Fruit fly (Drosophila melanogaster) whole organism, embryonic: Measurements from ENCODE around the gene DCTN6-p27.

Experiments used
- Atf3 ChIP-seq: fragments of 200-800 bp; sonication (Bioruptor generic); optimal IDR thresholded peaks from 3 replicates; lab custom pipeline; 2016; ENCODE audit warnings: missing biosample characterization, missing genetic modification characterization
- CG11723 ChIP-seq: fragments of 200-800 bp; sonication (Bioruptor generic); optimal IDR thresholded peaks from 2 replicates; lab custom pipeline; 2017; ENCODE audit warnings: missing biosample characterization, mild to moderate bottlenecking, missing genetic modification characterization
- CG12299 ChIP-seq: fragments of 200-800 bp; sonication (Bioruptor generic); optimal IDR thresholded peaks from 2 replicates; lab custom pipeline; 2018; ENCODE audit warnings: missing biosample characterization, mild to moderate bottlenecking, missing genetic modification characterization
- CG1233 ChIP-seq: fragments of 200-800 bp; sonication (Bioruptor generic); optimal IDR thresholded peaks from 4 replicates; lab custom pipeline; 2018; ENCODE audit warnings: missing biosample characterization, mild to moderate bottlenecking, missing genetic modification characterization
- CG12769 ChIP-seq: fragments of 200-800 bp; sonication (Bioruptor generic); optimal IDR thresholded peaks from 2 replicates; lab custom pipeline; 2019; ENCODE audit warnings: missing biosample characterization, mild to moderate bottlenecking, missing genetic modification characterization, moderate library complexity
- CG13894 ChIP-seq: fragments of 200-800 bp; sonication (Bioruptor generic); optimal IDR thresholded peaks from 3 replicates; lab custom pipeline; 2018; ENCODE audit warnings: missing biosample characterization, mild to moderate bottlenecking, missing genetic modification characterization, moderate library complexity
- CG14710 ChIP-seq: fragments of 200-800 bp; sonication (Bioruptor generic); optimal IDR thresholded peaks from 3 replicates; lab custom pipeline; 2019; ENCODE audit warnings: missing biosample characterization, mild to moderate bottlenecking, missing genetic modification characterization, moderate library complexity
- CG16813 ChIP-seq: fragments of 200-800 bp; sonication (Bioruptor generic); IDR thresholded peaks from 3 replicates; pipeline ENCODE4 v1.3.6; 2022; ENCODE audit warnings: missing biosample characterization, missing genetic modification characterization; ENCODE audit not compliant: partially characterized antibody
- CG17829 ChIP-seq: fragments of 200-800 bp; optimal IDR thresholded peaks from 2 replicates; lab custom pipeline; 2019; ENCODE audit warnings: missing biosample characterization, mild to moderate bottlenecking, missing genetic modification characterization, moderate library complexity
- CG4404 ChIP-seq: fragments of 200-800 bp; sonication (Bioruptor generic); IDR thresholded peaks from 2 replicates; pipeline ENCODE4 v1.3.6; 2022; ENCODE audit warnings: missing biosample characterization, missing genetic modification characterization
- CG4617 ChIP-seq: fragments of 200-800 bp; sonication (Bioruptor generic); optimal IDR thresholded peaks from 3 replicates; lab custom pipeline; 2016; ENCODE audit warnings: missing biosample characterization, missing genetic modification characterization, borderline replicate concordance
- CG4854 ChIP-seq: fragments of 200-800 bp; sonication (Bioruptor generic); optimal IDR thresholded peaks from 2 replicates; lab custom pipeline; 2016; ENCODE audit warnings: missing biosample characterization, missing genetic modification characterization, inconsistent platforms
- CG7357 ChIP-seq: fragments of 200-800 bp; sonication (Bioruptor generic); IDR thresholded peaks from 3 replicates; pipeline ENCODE4 v1.3.6; 2022; ENCODE audit warnings: missing biosample characterization, missing genetic modification characterization
- CG7372 ChIP-seq: fragments of 200-800 bp; sonication (Bioruptor generic); IDR thresholded peaks from 2 replicates; pipeline ENCODE4 v1.3.6; 2022; ENCODE audit warnings: missing biosample characterization, missing genetic modification characterization
- CG8944 ChIP-seq: fragments of 200-800 bp; sonication (Bioruptor generic); optimal IDR thresholded peaks from 3 replicates; lab custom pipeline; 2016; ENCODE audit warnings: missing biosample characterization, missing genetic modification characterization
- CHES-1-like ChIP-seq: fragments of 200-800 bp; sonication (Bioruptor generic); optimal IDR thresholded peaks from 2 replicates; lab custom pipeline; 2016; ENCODE audit warnings: missing biosample characterization, missing genetic modification characterization
- Dbx ChIP-seq: fragments of 200-800 bp; sonication (Bioruptor generic); IDR thresholded peaks from 3 replicates; pipeline ENCODE4 v1.3.6; 2022; ENCODE audit warnings: missing biosample characterization, missing genetic modification characterization
- Dek ChIP-seq: fragments of 200-800 bp; sonication (Bioruptor generic); optimal IDR thresholded peaks from 3 replicates; lab custom pipeline; 2019; ENCODE audit warnings: missing biosample characterization, mild to moderate bottlenecking, missing genetic modification characterization, moderate library complexity
- Hr3 ChIP-seq: fragments of 200-800 bp; sonication (Bioruptor generic); optimal IDR thresholded peaks from 3 replicates; lab custom pipeline; 2016; ENCODE audit warnings: missing biosample characterization, missing genetic modification characterization
- Hr78 ChIP-seq, 2 experiments: fragments of 200-800 bp in 1 of 2; fragments of >200 bp in 1 of 2; sonication (Bioruptor generic) in 1 of 2; optimal IDR thresholded peaks; 2 replicates each; lab custom pipeline; 2017 to 2019; ENCODE audit warnings: missing biosample characterization in 2 of 2, missing genetic modification characterization in 2 of 2, mild to moderate bottlenecking in 1 of 2, moderate library complexity in 1 of 2
- Jarid2 ChIP-seq: fragments of 200-800 bp; sonication (Bioruptor generic); optimal IDR thresholded peaks from 3 replicates; lab custom pipeline; 2017; ENCODE audit warnings: mild to moderate bottlenecking, missing biosample characterization, missing genetic modification reagents, missing genetic modification characterization
- Lpt ChIP-seq: fragments of >200 bp; optimal IDR thresholded peaks from 2 replicates; lab custom pipeline; 2018; ENCODE audit warnings: missing biosample characterization, missing genetic modification characterization
- Meics ChIP-seq: fragments of 200-800 bp; sonication (Bioruptor generic); optimal IDR thresholded peaks from 2 replicates; lab custom pipeline; 2017; ENCODE audit warnings: missing biosample characterization, mild to moderate bottlenecking, missing genetic modification characterization
- Pdp1 ChIP-seq, 2 experiments: fragments of 200-800 bp; sonication (Bioruptor generic); optimal IDR thresholded peaks; 3 replicates each; lab custom pipeline; 2016; ENCODE audit warnings: missing biosample characterization in 2 of 2, missing genetic modification characterization in 2 of 2, mild to moderate bottlenecking in 1 of 2, moderate library complexity in 1 of 2
- Sox102F ChIP-seq: fragments of 200-800 bp; sonication (Bioruptor generic); optimal IDR thresholded peaks from 2 replicates; lab custom pipeline; 2018; ENCODE audit warnings: missing biosample characterization, mild to moderate bottlenecking, missing genetic modification characterization, moderate library complexity
- YL-1 ChIP-seq: fragments of 200-800 bp; sonication (Bioruptor generic); optimal IDR thresholded peaks from 3 replicates; lab custom pipeline; 2017; ENCODE audit warnings: missing biosample characterization, mild to moderate bottlenecking, missing genetic modification characterization
- ac ChIP-seq: fragments of 200-800 bp; sonication (Bioruptor generic); optimal IDR thresholded peaks from 3 replicates; lab custom pipeline; 2017; ENCODE audit warnings: missing biosample characterization, mild to moderate bottlenecking, missing genetic modification characterization
- az2 ChIP-seq: fragments of 200-800 bp; sonication (Bioruptor generic); optimal IDR thresholded peaks from 3 replicates; lab custom pipeline; 2016; ENCODE audit warnings: missing biosample characterization, missing genetic modification characterization
- chm ChIP-seq: fragments of 200-800 bp; sonication (Bioruptor generic); IDR thresholded peaks from 2 replicates; pipeline ENCODE4 v1.3.6; 2022; ENCODE audit warnings: missing biosample characterization, missing genetic modification characterization
- crc ChIP-seq: fragments of 200-800 bp; sonication (Bioruptor generic); optimal IDR thresholded peaks from 2 replicates; lab custom pipeline; 2016; ENCODE audit warnings: missing biosample characterization, missing genetic modification characterization
- cwo ChIP-seq: fragments of 200-800 bp; sonication (Bioruptor generic); optimal IDR thresholded peaks from 3 replicates; lab custom pipeline; 2017; ENCODE audit warnings: missing biosample characterization, missing genetic modification characterization, mild to moderate bottlenecking, moderate library complexity, missing genetic modification reagents
- dmrt11E ChIP-seq: fragments of 200-800 bp; sonication (Bioruptor generic); optimal IDR thresholded peaks from 3 replicates; lab custom pipeline; 2018; ENCODE audit warnings: missing biosample characterization, mild to moderate bottlenecking, missing genetic modification characterization, moderate library complexity
- dmrt99B ChIP-seq: fragments of 200-800 bp; sonication (Bioruptor generic); optimal IDR thresholded peaks from 2 replicates; lab custom pipeline; 2018; ENCODE audit warnings: missing biosample characterization, mild to moderate bottlenecking, missing genetic modification characterization, moderate library complexity
- fu2 ChIP-seq: fragments of 200-800 bp; sonication (Bioruptor generic); optimal IDR thresholded peaks from 2 replicates; lab custom pipeline; 2016; ENCODE audit warnings: missing biosample characterization, missing genetic modification characterization
- grn ChIP-seq: fragments of 200-800 bp; sonication (Bioruptor generic); optimal IDR thresholded peaks from 3 replicates; lab custom pipeline; 2017; ENCODE audit warnings: missing biosample characterization, missing genetic modification characterization
- insv ChIP-seq, 2 experiments: fragments of 200-800 bp; sonication (Bioruptor generic); optimal IDR thresholded peaks; 3 replicates each; lab custom pipeline; 2016 to 2018; ENCODE audit warnings: missing biosample characterization in 2 of 2, missing genetic modification characterization in 2 of 2
- ken ChIP-seq: fragments of 200-800 bp; sonication (Bioruptor generic); IDR thresholded peaks from 3 replicates; pipeline ENCODE4 v1.3.6; 2022; ENCODE audit warnings: missing biosample characterization, missing genetic modification characterization
- klu ChIP-seq: fragments of 200-800 bp; sonication (Bioruptor generic); IDR thresholded peaks from 2 replicates; pipeline ENCODE4 v1.3.6; 2022; ENCODE audit warnings: missing biosample characterization, missing genetic modification characterization
- nmo ChIP-seq: fragments of 200-800 bp; sonication (Bioruptor generic); optimal IDR thresholded peaks from 2 replicates; lab custom pipeline; 2018; ENCODE audit warnings: missing biosample characterization, mild to moderate bottlenecking, missing genetic modification characterization, moderate library complexity
- otp ChIP-seq: fragments of 200-800 bp; sonication (Bioruptor generic); IDR thresholded peaks from 3 replicates; pipeline ENCODE4, ENCODE4 v1.3.6; 2022; ENCODE audit warnings: missing biosample characterization, missing genetic modification characterization
- pita ChIP-seq: fragments of 200-800 bp; sonication (Bioruptor generic); optimal IDR thresholded peaks from 2 replicates; lab custom pipeline; 2017; ENCODE audit warnings: missing biosample characterization, mild to moderate bottlenecking, missing genetic modification characterization
- run ChIP-seq: fragments of 200-800 bp; sonication (Bioruptor generic); optimal IDR thresholded peaks from 3 replicates; lab custom pipeline; 2018; ENCODE audit warnings: missing biosample characterization, mild to moderate bottlenecking, missing genetic modification characterization
- slbo ChIP-seq: fragments of 200-800 bp; sonication (Bioruptor generic); IDR thresholded peaks from 2 replicates; pipeline ENCODE4 v1.3.6; 2022; ENCODE audit warnings: missing biosample characterization, missing genetic modification characterization
- slp2 ChIP-seq: fragments of 200-800 bp; sonication (Bioruptor generic); optimal IDR thresholded peaks from 2 replicates; lab custom pipeline; 2016; ENCODE audit warnings: missing biosample characterization, missing genetic modification characterization
- sna ChIP-seq: fragments of 200-800 bp; sonication (Bioruptor generic); IDR thresholded peaks from 2 replicates; pipeline ENCODE4 v1.3.6; 2022; ENCODE audit warnings: missing biosample characterization, missing genetic modification characterization; ENCODE audit not compliant: partially characterized antibody
- sug ChIP-seq: fragments of 200-800 bp; optimal IDR thresholded peaks from 2 replicates; lab custom pipeline; 2019; ENCODE audit warnings: missing biosample characterization, mild to moderate bottlenecking, missing genetic modification characterization, moderate library complexity
- tap ChIP-seq: fragments of 200-800 bp; optimal IDR thresholded peaks from 3 replicates; lab custom pipeline; 2019; ENCODE audit warnings: missing biosample characterization, mild to moderate bottlenecking, missing genetic modification characterization, moderate library complexity
- vfl ChIP-seq: fragments of 200-800 bp; sonication (Bioruptor generic); optimal IDR thresholded peaks from 2 replicates; lab custom pipeline; 2016; ENCODE audit warnings: missing biosample characterization, missing genetic modification characterization

DCTN6-p27 gene

dm6 chr2L:19158679-19159551 is 26.8 kb downstream of the DCTN6-p27 start (continued):
- TF ChIP-seq Pdp1 (GFP tag; optimal IDR thresholded peaks at IDR 0.05; lab: Kevin White, UChicago) (peak; percentile 14), Lpt (GFP tag; lab: Kevin White, UChicago) (no peak), CG12299 (tag; lab: Kevin White, UChicago) (peak; percentile 7), nmo (GFP tag; lab: Kevin White, UChicago) (peak; percentile 20), grn (GFP tag; lab: Kevin White, UChicago) (peak; percentile 40), ken (GFP tag; lab: Robert Waterston, UW) (no peak), chm (no peak; the same call in 1 of the 2 replicates), dmrt99B (tag; lab: Kevin White, UChicago) (peak; percentile 67), CG7372 (GFP tag; lab: Robert Waterston, UW) (0 out of 2 replicates have a peak, but pooled peaks have one; percentile 36), CG8944 (GFP tag; lab: Kevin White, UChicago) (no peak), cwo (GFP tag; lab: Kevin White, UChicago) (no peak), pita (no peak), fu2 (GFP tag; lab: Kevin White, UChicago) (no peak), CG7357 (GFP tag; lab: Robert Waterston, UW) (peak; percentile 34; the same call in 1 of the 3 replicates), CG16813 (no peak), Jarid2 (GFP tag; lab: Kevin White, UChicago) (peak; percentile 38), Meics (peak; percentile 31), Sox102F (peak; percentile 25), sna (GFP tag; lab: Robert Waterston, UW) (no peak), vfl (peak; percentile 18), otp (GFP tag; lab: Robert Waterston, UW) (no peak), CG11723 (GFP tag; lab: Kevin White, UChicago) (peak; percentile 47), CG13894 (tag; lab: Kevin White, UChicago) (no peak), CG12769 (tag; lab: Kevin White, UChicago) (no peak), tap (peak; percentile 18), CG4404 (GFP tag; lab: Robert Waterston, UW) (no peak), slp2 (GFP tag; lab: Kevin White, UChicago) (no peak), slbo (peak; percentile 22; the same call in 1 of the 2 replicates), CHES-1-like (peak; percentile 13), az2 (GFP tag; lab: Kevin White, UChicago) (peak; percentile 32), CG4617 (GFP tag; lab: Kevin White, UChicago) (peak; percentile 3), CG14710 (peak; percentile 39), Hr3 (GFP tag; lab: Kevin White, UChicago) (peak; percentile 24), klu (GFP tag; lab: Robert Waterston, UW) (0 out of 2 replicates have a peak, but pooled peaks have one; percentile 12), run (tag; lab: Kevin White, UChicago) (no peak), YL-1 (no peak), insv (GFP tag; optimal IDR thresholded peaks at IDR 0.05; lab: Kevin White, UChicago) (no peak), Dek (tag; lab: Kevin White, UChicago) (no peak), Atf3 (GFP tag; lab: Kevin White, UChicago) (no peak), CG17829 (tag; lab: Kevin White, UChicago) (no peak), ac (GFP tag; lab: Kevin White, UChicago) (no peak), Dbx (GFP tag; lab: Robert Waterston, UW) (peak; percentile 10; the same call in 1 of the 3 replicates), crc (GFP tag; lab: Kevin White, UChicago) (no peak), dmrt11E (peak; percentile 19), CG4854 (GFP tag; lab: Kevin White, UChicago) (no peak), sug (tag; lab: Kevin White, UChicago) (no peak), CG1233 (no peak), Hr78 (GFP tag; optimal IDR thresholded peaks at IDR 0.05; lab: Kevin White, UChicago) (no peak)
